Fruit fly (Drosophila melanogaster) whole organism, prepupa: ENCODE measurements around the gene CG14075.

Source experiments
- CG10631 ChIP-seq: fragments of 200-800 bp; sonication (Bioruptor generic); optimal IDR thresholded peaks from 2 replicates; lab custom pipeline; 2016; ENCODE audit warnings: missing biosample characterization, missing genetic modification characterization
- CG3919 ChIP-seq: fragments of 200-800 bp; sonication (Bioruptor generic); optimal IDR thresholded peaks from 3 replicates; lab custom pipeline; 2016; ENCODE audit warnings: missing biosample characterization, missing genetic modification characterization
- CG6808 ChIP-seq: fragments of 200-800 bp; sonication (Bioruptor generic); optimal IDR thresholded peaks from 3 replicates; lab custom pipeline; 2017; ENCODE audit warnings: missing biosample characterization, missing genetic modification characterization, mild to moderate bottlenecking, moderate library complexity, missing genetic modification reagents
- Ets21C ChIP-seq: fragments of 200-800 bp; sonication (Bioruptor generic); optimal IDR thresholded peaks from 3 replicates; lab custom pipeline; 2016; ENCODE audit warnings: missing biosample characterization, missing genetic modification characterization
- Hr4 ChIP-seq: fragments of 200-800 bp; sonication (Bioruptor generic); optimal IDR thresholded peaks from 3 replicates; lab custom pipeline; 2016; ENCODE audit warnings: missing biosample characterization, missing genetic modification characterization
- dac ChIP-seq: fragments of 200-800 bp; sonication (Bioruptor generic); optimal IDR thresholded peaks from 2 replicates; lab custom pipeline; 2017; ENCODE audit warnings: missing biosample characterization, mild to moderate bottlenecking, missing genetic modification characterization
- dsx ChIP-seq: fragments of 200-800 bp; optimal IDR thresholded peaks from 3 replicates; lab custom pipeline; 2019; ENCODE audit warnings: missing biosample characterization, mild to moderate bottlenecking, missing genetic modification characterization, moderate library complexity; ENCODE audit not compliant: poor library complexity, severe bottlenecking
- esn ChIP-seq: fragments of 200-800 bp; sonication (Bioruptor generic); optimal IDR thresholded peaks from 2 replicates; lab custom pipeline; 2016; ENCODE audit warnings: missing biosample characterization, mild to moderate bottlenecking, missing genetic modification characterization, moderate library complexity
- fd85E ChIP-seq: fragments of 200-800 bp; sonication (Bioruptor generic); optimal IDR thresholded peaks from 3 replicates; lab custom pipeline; 2016; ENCODE audit warnings: missing biosample characterization, missing genetic modification characterization
- salr ChIP-seq, 2 experiments: fragments of 200-800 bp; sonication (Bioruptor generic); optimal IDR thresholded peaks; 3 replicates each; lab custom pipeline; 2016 to 2018; ENCODE audit warnings: missing biosample characterization in 2 of 2, missing genetic modification characterization in 2 of 2, mild to moderate bottlenecking in 1 of 2

DNA sequence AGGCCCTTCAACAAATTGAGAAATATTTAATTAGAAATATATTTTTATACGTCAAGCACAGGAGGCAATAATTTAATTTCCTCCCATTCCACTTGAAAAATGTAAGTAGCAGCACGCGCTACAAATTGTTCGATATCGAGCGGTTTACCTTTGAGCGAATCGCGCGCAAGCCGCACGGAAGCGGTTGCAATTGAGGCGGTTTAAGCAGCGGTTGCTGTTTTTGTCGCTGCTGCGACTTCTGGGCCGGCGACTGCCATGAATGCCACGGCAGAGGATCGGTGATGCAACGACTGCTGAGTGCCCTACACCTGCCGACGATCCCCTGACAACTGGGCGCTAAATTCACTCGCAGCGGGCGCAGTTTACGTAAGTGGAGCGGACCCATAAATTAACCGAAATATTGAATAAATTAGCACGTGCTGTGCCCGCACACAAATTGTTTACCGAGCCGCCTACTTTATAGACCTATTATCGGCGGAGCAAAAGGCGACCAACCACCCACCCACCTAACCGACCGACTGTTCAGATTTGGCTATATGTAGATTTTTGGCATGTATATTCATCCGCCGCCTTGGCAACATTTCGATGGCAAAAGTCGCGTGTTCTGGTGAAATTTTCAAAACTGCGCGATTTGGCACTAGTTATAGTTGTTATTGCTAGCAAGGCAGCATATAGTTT, 9.0 kb downstream of the CG14075 start:
- TF ChIP-seq salr (GFP tag; optimal IDR thresholded peaks at IDR 0.05; lab: Kevin White, UChicago) (no peak), dac (GFP tag; lab: Kevin White, UChicago) (no peak), fd85E (GFP tag; lab: Kevin White, UChicago) (no peak), dsx (GFP tag; lab: Kevin White, UChicago) (no peak), Ets21C (GFP tag; lab: Kevin White, UChicago) (no peak), CG6808 (GFP tag; lab: Kevin White, UChicago) (no peak), CG3919 (GFP tag; lab: Kevin White, UChicago) (no peak), esn (GFP tag; lab: Kevin White, UChicago) (no peak), CG10631 (GFP tag; lab: Kevin White, UChicago) (no peak), Hr4 (GFP tag; lab: Kevin White, UChicago) (no peak)
